Fruit fly (Drosophila melanogaster) whole organism, prepupa: ENCODE results near the gene PAN3.

Experiments
- CG10669 ChIP-seq: fragments of 200-800 bp; sonication (Bioruptor generic); optimal IDR thresholded peaks from 3 replicates; lab custom pipeline; 2018; ENCODE audit warnings: missing biosample characterization, mild to moderate bottlenecking, missing genetic modification characterization, moderate library complexity
- CG11294 ChIP-seq: fragments of 200-800 bp; sonication (Bioruptor generic); IDR thresholded peaks from 2 replicates; pipeline ENCODE4 v1.3.6; 2022; ENCODE audit warnings: missing biosample characterization, missing genetic modification characterization
- CG11902 ChIP-seq: fragments of 200-800 bp; sonication (Bioruptor generic); optimal IDR thresholded peaks from 3 replicates; lab custom pipeline; 2016; ENCODE audit warnings: missing biosample characterization, missing genetic modification characterization
- CG15336 ChIP-seq: fragments of 200-800 bp; sonication (Bioruptor generic); IDR thresholded peaks from 2 replicates; pipeline ENCODE4 v1.3.6; 2022; ENCODE audit warnings: missing biosample characterization, missing genetic modification characterization
- CG1621 ChIP-seq: fragments of 200-800 bp; sonication (Bioruptor generic); optimal IDR thresholded peaks from 3 replicates; lab custom pipeline; 2018; ENCODE audit warnings: missing biosample characterization, mild to moderate bottlenecking, missing genetic modification characterization
- CG16779 ChIP-seq: fragments of 200-800 bp; sonication (Bioruptor generic); optimal IDR thresholded peaks from 3 replicates; lab custom pipeline; 2017; ENCODE audit warnings: missing biosample characterization, mild to moderate bottlenecking, missing genetic modification characterization
- CG3032 ChIP-seq: fragments of 200-800 bp; optimal IDR thresholded peaks from 2 replicates; lab custom pipeline; 2019; ENCODE audit warnings: missing biosample characterization, mild to moderate bottlenecking, missing genetic modification characterization, moderate library complexity
- CG31627 ChIP-seq: fragments of 200-800 bp; sonication (Bioruptor generic); optimal IDR thresholded peaks from 3 replicates; lab custom pipeline; 2016; ENCODE audit warnings: missing biosample characterization, missing genetic modification characterization
- CG32006 ChIP-seq: fragments of 200-800 bp; sonication (Bioruptor generic); optimal IDR thresholded peaks from 3 replicates; lab custom pipeline; 2017; ENCODE audit warnings: missing biosample characterization, mild to moderate bottlenecking, missing genetic modification characterization
- CG34406 ChIP-seq: fragments of 200-800 bp; sonication (Bioruptor generic); optimal IDR thresholded peaks from 3 replicates; lab custom pipeline; 2016; ENCODE audit warnings: missing biosample characterization, missing genetic modification characterization
- CG3919 ChIP-seq: fragments of 200-800 bp; sonication (Bioruptor generic); optimal IDR thresholded peaks from 3 replicates; lab custom pipeline; 2016; ENCODE audit warnings: missing biosample characterization, missing genetic modification characterization
- CG4318 ChIP-seq: fragments of 200-800 bp; sonication (Bioruptor generic); optimal IDR thresholded peaks from 3 replicates; lab custom pipeline; 2017; ENCODE audit warnings: missing biosample characterization, mild to moderate bottlenecking, missing genetic modification characterization
- CG6163 ChIP-seq: fragments of 200-800 bp; sonication (Bioruptor generic); IDR thresholded peaks from 3 replicates; pipeline ENCODE4 v1.3.6; 2022; ENCODE audit warnings: missing biosample characterization, missing genetic modification characterization
- CG6792 ChIP-seq: fragments of 200-800 bp; sonication (Bioruptor generic); optimal IDR thresholded peaks from 3 replicates; lab custom pipeline; 2016; ENCODE audit warnings: missing biosample characterization, missing genetic modification characterization
- CG6808 ChIP-seq: fragments of 200-800 bp; sonication (Bioruptor generic); optimal IDR thresholded peaks from 3 replicates; lab custom pipeline; 2017; ENCODE audit warnings: missing biosample characterization, missing genetic modification characterization, mild to moderate bottlenecking, moderate library complexity, missing genetic modification reagents
- CG6854 ChIP-seq: fragments of 200-800 bp; sonication (Bioruptor generic); optimal IDR thresholded peaks from 2 replicates; lab custom pipeline; 2017; ENCODE audit warnings: missing biosample characterization, mild to moderate bottlenecking, missing genetic modification characterization
- CG7368 ChIP-seq: fragments of 200-800 bp; sonication (Bioruptor generic); optimal IDR thresholded peaks from 3 replicates; lab custom pipeline; 2016; ENCODE audit warnings: missing biosample characterization, missing genetic modification characterization
- CG8632 ChIP-seq: fragments of 200-800 bp; sonication (Bioruptor generic); optimal IDR thresholded peaks from 3 replicates; lab custom pipeline; 2016; ENCODE audit warnings: missing biosample characterization, missing genetic modification characterization
- CG9139 ChIP-seq: fragments of 200-800 bp; sonication (Bioruptor generic); optimal IDR thresholded peaks from 3 replicates; lab custom pipeline; 2017; ENCODE audit warnings: missing biosample characterization, mild to moderate bottlenecking, missing genetic modification characterization
- Eip75B ChIP-seq: fragments of 200-800 bp; sonication (Bioruptor generic); optimal IDR thresholded peaks from 3 replicates; lab custom pipeline; 2016; ENCODE audit warnings: missing biosample characterization, missing genetic modification characterization
- Eip78C ChIP-seq: fragments of 200-800 bp; sonication (Bioruptor generic); peaks from one replicate; lab custom pipeline; 2016; ENCODE audit warnings: missing biosample characterization, missing genetic modification characterization
- Ets21C ChIP-seq: fragments of 200-800 bp; sonication (Bioruptor generic); optimal IDR thresholded peaks from 3 replicates; lab custom pipeline; 2016; ENCODE audit warnings: missing biosample characterization, missing genetic modification characterization
- Ets96B ChIP-seq: fragments of 200-800 bp; optimal IDR thresholded peaks from 2 replicates; lab custom pipeline; 2019; ENCODE audit warnings: missing biosample characterization, mild to moderate bottlenecking, missing genetic modification characterization, moderate library complexity
- Hr38 ChIP-seq: sonication (Bioruptor generic); optimal IDR thresholded peaks from 2 replicates; lab custom pipeline; 2016; ENCODE audit warnings: missing biosample characterization, missing genetic modification characterization
- Hr39 ChIP-seq: fragments of 200-800 bp; sonication (Bioruptor generic); optimal IDR thresholded peaks from 2 replicates; lab custom pipeline; 2016; ENCODE audit warnings: missing biosample characterization, missing genetic modification characterization
- Hr4 ChIP-seq: fragments of 200-800 bp; sonication (Bioruptor generic); optimal IDR thresholded peaks from 3 replicates; lab custom pipeline; 2016; ENCODE audit warnings: missing biosample characterization, missing genetic modification characterization
- OdsH ChIP-seq: fragments of 200-800 bp; sonication (Bioruptor generic); optimal IDR thresholded peaks from 3 replicates; lab custom pipeline; 2016; ENCODE audit warnings: missing biosample characterization, missing genetic modification characterization
- Sox102F ChIP-seq: fragments of 200-800 bp; sonication (Bioruptor generic); optimal IDR thresholded peaks from 2 replicates; lab custom pipeline; 2016; ENCODE audit warnings: missing biosample characterization, mild to moderate bottlenecking, missing genetic modification characterization
- Sox14 ChIP-seq: fragments of 200-800 bp; sonication (Bioruptor generic); optimal IDR thresholded peaks from 3 replicates; lab custom pipeline; 2016; ENCODE audit warnings: missing biosample characterization, missing genetic modification characterization
- Sox15 ChIP-seq: fragments of 200-800 bp; sonication (Bioruptor generic); optimal IDR thresholded peaks from 3 replicates; lab custom pipeline; 2016; ENCODE audit warnings: missing biosample characterization, missing genetic modification characterization
- achi ChIP-seq: fragments of 200-800 bp; sonication (Bioruptor generic); optimal IDR thresholded peaks from 3 replicates; lab custom pipeline; 2016; ENCODE audit warnings: missing biosample characterization, missing genetic modification characterization
- acj6 ChIP-seq: fragments of 200-800 bp; sonication (Bioruptor generic); optimal IDR thresholded peaks from 3 replicates; lab custom pipeline; 2016; ENCODE audit warnings: missing biosample characterization, missing genetic modification characterization
- dsx ChIP-seq: fragments of 200-800 bp; optimal IDR thresholded peaks from 3 replicates; lab custom pipeline; 2019; ENCODE audit warnings: missing biosample characterization, mild to moderate bottlenecking, missing genetic modification characterization, moderate library complexity; ENCODE audit not compliant: poor library complexity, severe bottlenecking
- eg ChIP-seq: fragments of 200-800 bp; sonication (Bioruptor generic); IDR thresholded peaks from 3 replicates; pipeline ENCODE4 v1.3.6; 2022; ENCODE audit warnings: missing biosample characterization, missing genetic modification characterization
- esn ChIP-seq: fragments of 200-800 bp; sonication (Bioruptor generic); optimal IDR thresholded peaks from 2 replicates; lab custom pipeline; 2016; ENCODE audit warnings: missing biosample characterization, mild to moderate bottlenecking, missing genetic modification characterization, moderate library complexity
- fd85E ChIP-seq: fragments of 200-800 bp; sonication (Bioruptor generic); optimal IDR thresholded peaks from 3 replicates; lab custom pipeline; 2016; ENCODE audit warnings: missing biosample characterization, missing genetic modification characterization
- fkh ChIP-seq: fragments of 200-800 bp; sonication (Bioruptor generic); optimal IDR thresholded peaks from 3 replicates; lab custom pipeline; 2017; ENCODE audit warnings: missing biosample characterization, mild to moderate bottlenecking, missing genetic modification characterization, moderate library complexity
- lz ChIP-seq: fragments of 200-800 bp; sonication (Bioruptor generic); optimal IDR thresholded peaks from 3 replicates; lab custom pipeline; 2016; ENCODE audit warnings: missing biosample characterization, missing genetic modification characterization
- net ChIP-seq: fragments of 200-800 bp; sonication (Bioruptor generic); optimal IDR thresholded peaks from 3 replicates; lab custom pipeline; 2016; ENCODE audit warnings: missing biosample characterization, missing genetic modification characterization
- pdm3 ChIP-seq: fragments of 200-800 bp; sonication (Bioruptor generic); optimal IDR thresholded peaks from 3 replicates; lab custom pipeline; 2016; ENCODE audit warnings: missing biosample characterization, missing genetic modification characterization
- salr ChIP-seq, 2 experiments: fragments of 200-800 bp; sonication (Bioruptor generic); optimal IDR thresholded peaks; 3 replicates each; lab custom pipeline; 2016 to 2018; ENCODE audit warnings: missing biosample characterization in 2 of 2, missing genetic modification characterization in 2 of 2, mild to moderate bottlenecking in 1 of 2
- spab ChIP-seq: fragments of 200-800 bp; sonication (Bioruptor generic); optimal IDR thresholded peaks from 2 replicates; lab custom pipeline; 2017; ENCODE audit warnings: missing biosample characterization, mild to moderate bottlenecking, missing genetic modification characterization, missing genetic modification reagents
- ss ChIP-seq, 2 experiments: fragments of 200-800 bp; sonication (Bioruptor generic); optimal IDR thresholded peaks; 2 replicates in 1 of 2; 3 replicates in 1 of 2; lab custom pipeline; 2017 to 2018; ENCODE audit warnings: mild to moderate bottlenecking in 2 of 2, missing biosample characterization in 2 of 2, missing genetic modification characterization in 2 of 2, moderate library complexity in 1 of 2
- svp ChIP-seq: fragments of 200-800 bp; sonication (Bioruptor generic); peaks from one replicate; lab custom pipeline; 2016; ENCODE audit warnings: missing biosample characterization, missing genetic modification characterization
- vri ChIP-seq: fragments of 200-800 bp; sonication (Bioruptor generic); optimal IDR thresholded peaks from 3 replicates; lab custom pipeline; 2016; ENCODE audit warnings: missing biosample characterization, mild to moderate bottlenecking, missing genetic modification characterization

PAN3 gene

dm6 chr3L:3034779-3035643 is 35.9 kb upstream of the PAN3 start, which contains the start of gene CG2162:
CG2162 (plus strand) TSS chr3L:3035196.
- peak; percentile 49 for TF ChIP-seq Sox14 (GFP tag; lab: Kevin White, UChicago)
- peak; percentile 81 for TF ChIP-seq dsx (GFP tag; lab: Kevin White, UChicago)
- TF ChIP-seq CG16779 (tag; lab: Kevin White, UChicago), result no peak
- TF ChIP-seq esn (GFP tag; lab: Kevin White, UChicago), result no peak
- TF ChIP-seq CG3919 (GFP tag; lab: Kevin White, UChicago), result peak; percentile 31
- no peak for TF ChIP-seq svp (GFP tag; lab: Kevin White, UChicago)
- peak; percentile 35 for TF ChIP-seq vri (GFP tag; lab: Kevin White, UChicago)
- TF ChIP-seq CG6854 (GFP tag; lab: Kevin White, UChicago), result peak; percentile 43
- no peak for TF ChIP-seq CG11902 (GFP tag; lab: Kevin White, UChicago)
- no peak for TF ChIP-seq CG10669 (GFP tag; lab: Kevin White, UChicago)
- no peak for TF ChIP-seq CG1621
- TF ChIP-seq spab (GFP tag; lab: Kevin White, UChicago), result no peak
- peak; percentile 50 for TF ChIP-seq fkh (GFP tag; lab: Kevin White, UChicago)
- TF ChIP-seq CG11294 (GFP tag; lab: Robert Waterston, UW), result no peak
- TF ChIP-seq CG6163, result no peak
- peak; percentile 2 for TF ChIP-seq CG6808 (GFP tag; lab: Kevin White, UChicago)
- no peak for TF ChIP-seq lz
- no peak for TF ChIP-seq CG6792 (GFP tag; lab: Kevin White, UChicago)
- no peak for TF ChIP-seq net (GFP tag; lab: Kevin White, UChicago)
- TF ChIP-seq CG34406 (GFP tag; lab: Kevin White, UChicago), result no peak
- no peak for TF ChIP-seq CG7368 (GFP tag; lab: Kevin White, UChicago)
- no peak for TF ChIP-seq acj6 (GFP tag; lab: Kevin White, UChicago)
- TF ChIP-seq Ets96B (tag; lab: Kevin White, UChicago), result peak; percentile 7
- no peak for TF ChIP-seq pdm3 (GFP tag; lab: Kevin White, UChicago)
- TF ChIP-seq Eip78C (GFP tag; lab: Kevin White, UChicago), result peak; percentile 55
- no peak for TF ChIP-seq CG9139 (GFP tag; lab: Kevin White, UChicago)
- TF ChIP-seq Sox15, result no peak
- peak; percentile 23 to 42 for TF ChIP-seq ss (GFP tag; optimal IDR thresholded peaks at IDR 0.05; lab: Kevin White, UChicago)
- no peak for TF ChIP-seq Sox102F (GFP tag; lab: Kevin White, UChicago)
- TF ChIP-seq Hr38, result no peak
- TF ChIP-seq eg (GFP tag; lab: Robert Waterston, UW), result no peak
- no peak for TF ChIP-seq Hr39 (GFP tag; lab: Kevin White, UChicago)
- no peak for TF ChIP-seq Eip75B (GFP tag; lab: Kevin White, UChicago)
- no peak for TF ChIP-seq CG3032 (tag; lab: Kevin White, UChicago)
- TF ChIP-seq CG8632, result no peak
- peak; percentile 34 for TF ChIP-seq fd85E (GFP tag; lab: Kevin White, UChicago)
- TF ChIP-seq salr (GFP tag; optimal IDR thresholded peaks at IDR 0.05; lab: Kevin White, UChicago), result no peak

- TF ChIP-seq Eip75B (GFP tag; lab: Kevin White, UChicago) (peak; percentile 82), Sox14 (GFP tag; lab: Kevin White, UChicago) (peak; percentile 73), CG31627 (GFP tag; lab: Kevin White, UChicago) (peak; percentile 68), CG16779 (tag; lab: Kevin White, UChicago) (peak; percentile 55), vri (GFP tag; lab: Kevin White, UChicago) (peak; percentile 21), dsx (GFP tag; lab: Kevin White, UChicago) (peak; percentile 53), CG1621 (peak; percentile 5), pdm3 (GFP tag; lab: Kevin White, UChicago) (peak; percentile 70), CG32006 (GFP tag; lab: Kevin White, UChicago) (peak; percentile 89), Ets21C (GFP tag; lab: Kevin White, UChicago) (peak; percentile 55), CG11902 (GFP tag; lab: Kevin White, UChicago) (peak; percentile 5), Ets96B (tag; lab: Kevin White, UChicago) (peak; percentile 60), Hr4 (GFP tag; lab: Kevin White, UChicago) (peak; percentile 75), CG11294 (GFP tag; lab: Robert Waterston, UW) (peak; percentile 61), CG10669 (GFP tag; lab: Kevin White, UChicago) (peak; percentile 71), salr (GFP tag; optimal IDR thresholded peaks at IDR 0.05; lab: Kevin White, UChicago) (peak in 1 of 2 experiments; percentile 79), OdsH (peak; percentile 77), CG9139 (GFP tag; lab: Kevin White, UChicago) (peak; percentile 38), CG4318 (GFP tag; lab: Kevin White, UChicago) (peak; percentile 76), achi (GFP tag; lab: Kevin White, UChicago) (peak; percentile 80), CG15336 (GFP tag; lab: Robert Waterston, UW) (peak; percentile 90)
Measured at dm6 chr3L:3035769-3036583, 35.0 kb upstream of the PAN3 start.
